Worm (Caenorhabditis elegans) whole organism, L1 larva: ENCODE results near the gene C31E10.5.
A peak's percentile ranks its signal among the peaks of the same experiment; 100 is the strongest.

ENCODE experiments used
- C04F5.9 ChIP-seq: sonication (generic microtip); optimal IDR thresholded peaks from 2 replicates; lab custom pipeline; 2016; ENCODE audit warnings: missing genetic modification characterization, missing compliant biosample characterization
- C16A3.4 ChIP-seq: fragments of 150-350 bp; optimal IDR thresholded peaks from 2 replicates; lab custom pipeline; 2014; ENCODE audit warnings: missing biosample characterization, missing genetic modification characterization
- C34B4.2 ChIP-seq: sonication (generic microtip); optimal IDR thresholded peaks from 2 replicates; lab custom pipeline; 2017; ENCODE audit warnings: mild to moderate bottlenecking, missing genetic modification characterization, missing compliant biosample characterization
- alr-1 ChIP-seq: fragments of 200-800 bp; sonication (Bioruptor generic); optimal IDR thresholded peaks from 2 replicates; lab custom pipeline; 2018; ENCODE audit warnings: borderline replicate concordance, mild to moderate bottlenecking, missing genetic modification characterization, missing compliant biosample characterization
- aly-2 ChIP-seq: fragments of 150-350 bp; optimal IDR thresholded peaks from 2 replicates; lab custom pipeline; 2014; ENCODE audit warnings: missing biosample characterization, missing genetic modification characterization
- ama-1 ChIP-seq: fragments of 150-350 bp; optimal IDR thresholded peaks from 2 replicates; lab custom pipeline; 2014
- blmp-1 ChIP-seq: fragments of 150-350 bp; optimal IDR thresholded peaks from 2 replicates; lab custom pipeline; 2014; ENCODE audit warnings: missing biosample characterization, missing genetic modification characterization
- ceh-63 ChIP-seq: fragments of 200-800 bp; sonication (Bioruptor generic); optimal IDR thresholded peaks from 2 replicates; lab custom pipeline; 2018; ENCODE audit warnings: mild to moderate bottlenecking, missing genetic modification characterization, missing compliant biosample characterization
- ceh-8 ChIP-seq: fragments of 200-800 bp; sonication (Bioruptor generic); optimal IDR thresholded peaks from 2 replicates; lab custom pipeline; 2018; ENCODE audit warnings: mild to moderate bottlenecking, missing genetic modification characterization, moderate library complexity, missing compliant biosample characterization
- ceh-88 ChIP-seq: fragments of 200-800 bp; sonication (Bioruptor generic); IDR thresholded peaks from 2 replicates; pipeline ENCODE4 v1.3.6; 2022; ENCODE audit warnings: missing genetic modification characterization, missing compliant biosample characterization
- dpl-1 ChIP-seq, 3 experiments: fragments of 150-350 bp in 2 of 3; sonication (generic microtip) in 1 of 3; optimal IDR thresholded peaks; 2 replicates each; lab custom pipeline; 2014 to 2017; ENCODE audit warnings: missing biosample characterization in 3 of 3, missing genetic modification characterization in 3 of 3, missing genetic modification reagents in 3 of 3
- dsc-1 ChIP-seq: sonication (generic microtip); optimal IDR thresholded peaks from 2 replicates; lab custom pipeline; 2016; ENCODE audit warnings: mild to moderate bottlenecking, missing genetic modification characterization, missing compliant biosample characterization
- efl-1 ChIP-seq, 4 experiments: fragments of 150-350 bp; optimal IDR thresholded peaks in 3 of 4; peaks in 1 of 4; 1 replicate in 1 of 4; 2 replicates in 3 of 4; lab custom pipeline; 2014; ENCODE audit warnings: missing biosample characterization in 2 of 4, missing genetic modification characterization in 2 of 4, missing genetic modification reagents in 2 of 4
- efl-3 ChIP-seq: fragments of 200-800 bp; sonication (Bioruptor generic); optimal IDR thresholded peaks from 2 replicates; lab custom pipeline; 2018; ENCODE audit warnings: mild to moderate bottlenecking, missing genetic modification characterization, missing compliant biosample characterization
- ets-5 ChIP-seq: fragments of 200-800 bp; sonication (Bioruptor generic); IDR thresholded peaks from 2 replicates; pipeline ENCODE4 v1.3.6; 2022; ENCODE audit warnings: missing genetic modification characterization, missing compliant biosample characterization
- fkh-8 ChIP-seq: sonication (generic microtip); optimal IDR thresholded peaks from 2 replicates; lab custom pipeline; 2016; ENCODE audit warnings: mild to moderate bottlenecking, missing genetic modification characterization, missing compliant biosample characterization
- grh-1 ChIP-seq: fragments of 200-800 bp; sonication (Bioruptor generic); IDR thresholded peaks from 2 replicates; pipeline ENCODE4 v1.3.6; 2022; ENCODE audit warnings: missing genetic modification reagents, missing genetic modification characterization, missing compliant biosample characterization
- hlh-17 ChIP-seq: fragments of 200-800 bp; sonication (Bioruptor generic); optimal IDR thresholded peaks from 2 replicates; lab custom pipeline; 2018; ENCODE audit warnings: missing genetic modification characterization, mild to moderate bottlenecking, missing compliant biosample characterization, moderate library complexity, borderline replicate concordance
- jun-1 ChIP-seq: fragments of 150-350 bp; optimal IDR thresholded peaks from 2 replicates; lab custom pipeline; 2014; ENCODE audit warnings: missing biosample characterization, missing genetic modification reagents, missing genetic modification characterization
- lin-13 ChIP-seq: fragments of 150-350 bp; optimal IDR thresholded peaks from 2 replicates; lab custom pipeline; 2014; ENCODE audit warnings: missing biosample characterization, missing genetic modification reagents, missing genetic modification characterization
- lin-15B ChIP-seq: fragments of 150-350 bp; sonication (generic microtip); optimal IDR thresholded peaks from 3 replicates; lab custom pipeline; 2014; ENCODE audit warnings: missing biosample characterization, missing genetic modification characterization
- lin-39 ChIP-seq: fragments of 150-350 bp; optimal IDR thresholded peaks from 2 replicates; lab custom pipeline; 2014; ENCODE audit warnings: missing biosample characterization, missing genetic modification reagents, missing genetic modification characterization
- lsy-2 ChIP-seq, 2 experiments: fragments of 150-350 bp; optimal IDR thresholded peaks; 2 replicates each; lab custom pipeline; 2014; ENCODE audit warnings: missing biosample characterization in 2 of 2, missing genetic modification characterization in 2 of 2
- mdl-1 ChIP-seq, 2 experiments: fragments of 150-350 bp; optimal IDR thresholded peaks; 2 replicates each; lab custom pipeline; 2014 to 2017; ENCODE audit warnings: missing biosample characterization in 2 of 2, missing genetic modification characterization in 2 of 2, inconsistent platforms in 1 of 2
- mef-2 ChIP-seq: fragments of 150-350 bp; optimal IDR thresholded peaks from 2 replicates; lab custom pipeline; 2014; ENCODE audit warnings: missing biosample characterization, missing genetic modification characterization
- nhr-12 ChIP-seq: sonication (generic microtip); optimal IDR thresholded peaks from 2 replicates; lab custom pipeline; 2017; ENCODE audit warnings: missing biosample characterization, missing genetic modification characterization
- nhr-19 ChIP-seq: fragments of 200-800 bp; sonication (Bioruptor generic); conservative IDR thresholded peaks from 2 replicates; pipeline ENCODE4 v1.3.6; 2022; ENCODE audit warnings: missing genetic modification characterization, missing compliant biosample characterization
- nhr-47 ChIP-seq: sonication (generic microtip); optimal IDR thresholded peaks from 2 replicates; lab custom pipeline; 2016; ENCODE audit warnings: mild to moderate bottlenecking, missing genetic modification characterization, moderate library complexity, missing compliant biosample characterization
- nhr-71 ChIP-seq: sonication (generic microtip); optimal IDR thresholded peaks from 2 replicates; lab custom pipeline; 2016; ENCODE audit warnings: mild to moderate bottlenecking, missing genetic modification characterization, moderate library complexity, missing compliant biosample characterization
- nhr-77 ChIP-seq: fragments of 150-350 bp; optimal IDR thresholded peaks from 2 replicates; lab custom pipeline; 2014; ENCODE audit warnings: missing biosample characterization, missing genetic modification characterization
- nhr-84 ChIP-seq: sonication (generic microtip); optimal IDR thresholded peaks from 2 replicates; lab custom pipeline; 2017; ENCODE audit warnings: missing biosample characterization, missing genetic modification characterization
- pag-3 ChIP-seq: sonication (generic microtip); optimal IDR thresholded peaks from 2 replicates; lab custom pipeline; 2017; ENCODE audit warnings: missing genetic modification characterization, mild to moderate bottlenecking, missing compliant biosample characterization, antibody characterized with exemption, borderline replicate concordance; ENCODE audit not compliant: insufficient read depth
- pax-3 ChIP-seq: fragments of 200-800 bp; sonication (Bioruptor generic); optimal IDR thresholded peaks from 2 replicates; lab custom pipeline; 2018; ENCODE audit warnings: mild to moderate bottlenecking, missing genetic modification characterization, moderate library complexity, missing compliant biosample characterization
- pqm-1 ChIP-seq: sonication (generic microtip); optimal IDR thresholded peaks from 3 replicates; lab custom pipeline; 2017; ENCODE audit warnings: missing biosample characterization, missing genetic modification characterization
- snpc-4 ChIP-seq: fragments of 150-350 bp; optimal IDR thresholded peaks from 2 replicates; lab custom pipeline; 2014; ENCODE audit warnings: missing biosample characterization, missing genetic modification characterization
- sox-4 ChIP-seq: sonication (generic microtip); optimal IDR thresholded peaks from 2 replicates; lab custom pipeline; 2016; ENCODE audit warnings: missing genetic modification characterization, missing compliant biosample characterization
- swsn-7 ChIP-seq: sonication (generic microtip); optimal IDR thresholded peaks from 2 replicates; lab custom pipeline; 2016; ENCODE audit warnings: missing genetic modification characterization, missing compliant biosample characterization
- tbx-2 ChIP-seq: sonication (generic microtip); optimal IDR thresholded peaks from 2 replicates; lab custom pipeline; 2016; ENCODE audit warnings: missing genetic modification characterization, missing compliant biosample characterization
- unc-130 ChIP-seq: fragments of 150-350 bp; optimal IDR thresholded peaks from 2 replicates; lab custom pipeline; 2017; ENCODE audit warnings: missing biosample characterization, missing genetic modification characterization, inconsistent platforms
- unc-86 ChIP-seq: sonication (generic microtip); optimal IDR thresholded peaks from 2 replicates; lab custom pipeline; 2016; ENCODE audit warnings: missing genetic modification characterization, missing compliant biosample characterization
- vab-15 ChIP-seq: sonication (generic microtip); optimal IDR thresholded peaks from 2 replicates; lab custom pipeline; 2017; ENCODE audit warnings: missing genotype, mild to moderate bottlenecking, missing genetic modification characterization, missing compliant biosample characterization
- zip-4 ChIP-seq: fragments of 200-800 bp; sonication (Bioruptor generic); optimal IDR thresholded peaks from 2 replicates; lab custom pipeline; 2018; ENCODE audit warnings: mild to moderate bottlenecking, missing genetic modification characterization, moderate library complexity, missing compliant biosample characterization
- ztf-4 ChIP-seq: fragments of 150-350 bp; optimal IDR thresholded peaks from 2 replicates; lab custom pipeline; 2014; ENCODE audit warnings: missing biosample characterization, missing genetic modification characterization

Gene C31E10.5

DNA sequence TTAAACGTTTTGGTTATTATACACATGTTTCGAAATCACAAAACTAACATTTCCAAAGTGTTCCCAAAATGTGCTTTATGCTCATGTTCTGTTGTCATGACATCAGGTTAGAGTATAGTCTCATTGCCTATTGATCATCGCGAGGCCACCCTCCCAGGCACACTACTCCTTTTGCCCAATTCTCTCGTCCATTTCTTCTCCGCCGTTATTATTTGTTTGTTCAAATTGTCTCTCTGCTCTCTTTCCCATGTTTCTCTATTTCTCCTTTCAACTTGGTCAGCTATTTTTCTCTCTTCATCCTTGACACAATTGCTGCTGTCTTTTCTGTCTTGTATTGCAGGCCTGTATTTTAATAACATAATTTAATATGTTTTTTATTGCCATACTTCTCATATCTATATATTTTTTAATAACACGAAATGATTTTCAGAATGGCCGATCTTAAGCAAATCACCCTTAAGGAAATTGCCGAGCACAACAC, 5.9 kb upstream of the C31E10.5 start, which contains the start of gene cytb-5.1 (continued):
- TF ChIP-seq grh-1 (GFP tag; lab: Robert Waterston, UW) (no peak), zip-4 (GFP tag; lab: Kevin White, UChicago) (no peak), hlh-17 (GFP tag; lab: Kevin White, UChicago) (no peak), ets-5 (GFP tag; lab: Robert Waterston, UW) (no peak), lsy-2 (tag; optimal IDR thresholded peaks at IDR 0.05; lab: Kevin White, UChicago) (peak in 1 of 2 experiments; percentile 11), efl-1 (optimal IDR thresholded peaks at IDR 0.05; lab: Kevin White, UChicago) (peak in 1 of 2 experiments; percentile 8), efl-1 (GFP tag; optimal IDR thresholded peaks at IDR 0.05 in 1 of 2; lab: Kevin White, UChicago) (peak in 1 of 2 experiments; percentile 7), jun-1 (tag; lab: Kevin White, UChicago) (peak; percentile 44), sox-4 (no peak), nhr-71 (peak; percentile 52), pax-3 (tag; lab: Kevin White, UChicago) (no peak), mdl-1 (tag; optimal IDR thresholded peaks at IDR 0.05; lab: Kevin White, UChicago) (peak in 1 of 2 experiments; percentile 5), alr-1 (no peak), ceh-88 (GFP tag; lab: Robert Waterston, UW) (no peak), mef-2 (tag; lab: Kevin White, UChicago) (no peak), ceh-8 (GFP tag; lab: Kevin White, UChicago) (no peak), efl-3 (GFP tag; lab: Kevin White, UChicago) (no peak), lin-15B (no peak), dpl-1 (GFP tag; optimal IDR thresholded peaks at IDR 0.05; lab: Kevin White, UChicago) (no peak), unc-86 (no peak), nhr-77 (tag; lab: Kevin White, UChicago) (peak; percentile 51), dsc-1 (tag; lab: Kevin White, UChicago) (no peak), unc-130 (tag; lab: Kevin White, UChicago) (no peak), blmp-1 (tag; lab: Kevin White, UChicago) (peak; percentile 45), ceh-63 (GFP tag; lab: Kevin White, UChicago) (no peak), aly-2 (tag; lab: Kevin White, UChicago) (no peak), swsn-7 (tag; lab: Kevin White, UChicago) (peak; percentile 38), pqm-1 (tag; lab: Kevin White, UChicago) (no peak), vab-15 (tag; lab: Kevin White, UChicago) (no peak), ama-1 (lab: Kevin White, UChicago) (no peak), nhr-47 (tag; lab: Kevin White, UChicago) (peak; percentile 28), nhr-84 (tag; lab: Kevin White, UChicago) (no peak), nhr-19 (no peak), tbx-2 (tag; lab: Kevin White, UChicago) (no peak), lin-13 (GFP tag; lab: Kevin White, UChicago) (no peak), C16A3.4 (tag; lab: Kevin White, UChicago) (no peak), pag-3 (tag; lab: Kevin White, UChicago) (no peak), C04F5.9 (tag; lab: Kevin White, UChicago) (no peak), ztf-4 (tag; lab: Kevin White, UChicago) (no peak), lin-39 (no peak), nhr-12 (no peak), fkh-8 (tag; lab: Kevin White, UChicago) (peak; percentile 39), C34B4.2 (tag; lab: Kevin White, UChicago) (no peak), snpc-4 (tag; lab: Kevin White, UChicago) (no peak)
